Fruit fly (Drosophila melanogaster) Kc167 (cell line): ENCODE data around the gene CG8460.

Source experiments
- h ChIP-seq: fragments of >200 bp; optimal IDR thresholded peaks from 3 replicates; lab custom pipeline; 2018; ENCODE audit warnings: missing external identifiers
- ttk ChIP-seq: sonication (Bioruptor generic); optimal IDR thresholded peaks from 2 replicates; lab custom pipeline; 2017; ENCODE audit warnings: missing external identifiers

DNA sequence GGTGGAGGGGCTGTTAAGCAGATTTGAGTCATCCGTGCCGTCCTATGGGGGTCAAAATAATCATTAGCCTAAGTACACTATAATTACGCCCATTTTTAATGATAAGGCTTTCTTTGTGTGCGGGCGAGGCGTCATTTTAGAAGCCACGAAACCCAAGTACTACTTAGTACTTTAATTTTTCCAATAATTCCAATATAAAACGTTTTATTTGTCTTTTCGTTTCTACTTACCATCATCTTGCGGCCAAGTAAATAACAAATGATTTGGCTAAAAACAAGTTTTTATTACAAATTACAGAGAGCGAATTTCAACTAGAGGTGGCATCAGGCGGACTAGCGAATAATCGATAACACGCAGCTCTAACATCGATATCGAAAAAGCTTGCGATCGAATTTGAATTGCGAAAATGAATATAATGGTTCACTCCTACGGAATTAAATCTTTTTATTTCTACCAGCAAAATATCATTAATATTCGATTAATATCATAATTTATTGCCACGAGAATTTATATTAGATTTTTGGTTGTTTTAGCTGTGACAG, 23.5 kb downstream of the CG8460 start, which contains the start of gene Snx6:
- no peak for TF ChIP-seq h (lab: Kevin White, UChicago)
- TF ChIP-seq ttk: no peak
